Fruit fly (Drosophila melanogaster) whole organism: ENCODE results near the gene Paris.

Source experiments
- pan ChIP-seq: fragments of >200 bp; optimal IDR thresholded peaks from 2 replicates; lab custom pipeline; 2017
- psq ChIP-seq: fragments of >200 bp; optimal IDR thresholded peaks from 2 replicates; lab custom pipeline; 2017
- usp ChIP-seq: fragments of >200 bp; optimal IDR thresholded peaks from 2 replicates; lab custom pipeline; 2017; ENCODE audit warnings: missing biosample characterization, missing genetic modification characterization, mixed read lengths

- TF ChIP-seq psq (lab: Kevin White, UChicago) (no peak), usp (GFP tag; lab: Kevin White, UChicago) (no peak), pan (lab: Kevin White, UChicago) (no peak)
Measured at dm6 chr2L:4433608-4434007, 29.8 kb upstream of the Paris start, which contains the start of the genes CG34177 and CG34178.
